Fruit fly (Drosophila melanogaster) whole organism, embryonic: Measurements from ENCODE around the gene CG15144.

ENCODE experiments used
- Ada2b ChIP-seq: fragments of 200-800 bp; sonication (Bioruptor generic); IDR thresholded peaks from 2 replicates; pipeline ENCODE4 v1.3.6; 2022; ENCODE audit warnings: missing biosample characterization, missing genetic modification characterization
- CG1024 ChIP-seq: fragments of 200-800 bp; sonication (Bioruptor generic); IDR thresholded peaks from 2 replicates; pipeline ENCODE4 v1.3.6; 2022; ENCODE audit warnings: missing biosample characterization, missing genetic modification characterization
- CG10431 ChIP-seq: fragments of 200-800 bp; sonication (Bioruptor generic); optimal IDR thresholded peaks from 3 replicates; lab custom pipeline; 2018; ENCODE audit warnings: missing biosample characterization, mild to moderate bottlenecking, missing genetic modification characterization
- CG11093 ChIP-seq: fragments of 200-800 bp; sonication (Bioruptor generic); IDR thresholded peaks from 3 replicates; pipeline ENCODE4 v1.3.6; 2022; ENCODE audit warnings: missing biosample characterization, missing genetic modification characterization
- CG12104 ChIP-seq: fragments of 200-800 bp; sonication (Bioruptor generic); optimal IDR thresholded peaks from 3 replicates; lab custom pipeline; 2016; ENCODE audit warnings: missing biosample characterization, missing genetic modification characterization
- CG12769 ChIP-seq: fragments of 200-800 bp; sonication (Bioruptor generic); optimal IDR thresholded peaks from 2 replicates; lab custom pipeline; 2019; ENCODE audit warnings: missing biosample characterization, mild to moderate bottlenecking, missing genetic modification characterization, moderate library complexity
- CG13894 ChIP-seq: fragments of 200-800 bp; sonication (Bioruptor generic); optimal IDR thresholded peaks from 3 replicates; lab custom pipeline; 2018; ENCODE audit warnings: missing biosample characterization, mild to moderate bottlenecking, missing genetic modification characterization, moderate library complexity
- CG14014 ChIP-seq: fragments of 200-800 bp; sonication (Bioruptor generic); IDR thresholded peaks from 2 replicates; pipeline ENCODE4 v1.3.6; 2022; ENCODE audit warnings: missing biosample characterization, missing genetic modification characterization
- CG14441 ChIP-seq: fragments of 200-800 bp; sonication (Bioruptor generic); IDR thresholded peaks from 2 replicates; pipeline ENCODE4 v1.3.6; 2022; ENCODE audit warnings: missing biosample characterization, missing genetic modification characterization
- CG16779 ChIP-seq: fragments of 200-800 bp; sonication (Bioruptor generic); IDR thresholded peaks from 2 replicates; pipeline ENCODE4 v1.3.6; 2022; ENCODE audit warnings: missing biosample characterization, missing genetic modification characterization
- CG17829 ChIP-seq: fragments of 200-800 bp; optimal IDR thresholded peaks from 2 replicates; lab custom pipeline; 2019; ENCODE audit warnings: missing biosample characterization, mild to moderate bottlenecking, missing genetic modification characterization, moderate library complexity
- CG32767 ChIP-seq: fragments of 200-800 bp; sonication (Bioruptor generic); IDR thresholded peaks from 2 replicates; pipeline ENCODE4 v1.3.6; 2022; ENCODE audit warnings: missing biosample characterization, missing genetic modification characterization
- CG5953 ChIP-seq: fragments of 200-800 bp; sonication (Bioruptor generic); IDR thresholded peaks from 2 replicates; pipeline ENCODE4 v1.3.6; 2022; ENCODE audit warnings: missing biosample characterization, missing genetic modification characterization
- CG6272 ChIP-seq: fragments of 200-800 bp; sonication (Bioruptor generic); IDR thresholded peaks from 2 replicates; pipeline ENCODE4 v1.3.6; 2022; ENCODE audit warnings: missing biosample characterization, missing genetic modification characterization
- CG7372 ChIP-seq: fragments of 200-800 bp; sonication (Bioruptor generic); IDR thresholded peaks from 2 replicates; pipeline ENCODE4 v1.3.6; 2022; ENCODE audit warnings: missing biosample characterization, missing genetic modification characterization
- CG9437 ChIP-seq: fragments of 200-800 bp; sonication (Bioruptor generic); optimal IDR thresholded peaks from 2 replicates; lab custom pipeline; 2018; ENCODE audit warnings: missing biosample characterization, mild to moderate bottlenecking, missing genetic modification characterization
- CHES-1-like ChIP-seq: fragments of 200-800 bp; sonication (Bioruptor generic); optimal IDR thresholded peaks from 2 replicates; lab custom pipeline; 2016; ENCODE audit warnings: missing biosample characterization, missing genetic modification characterization
- Dbx ChIP-seq: fragments of 200-800 bp; sonication (Bioruptor generic); IDR thresholded peaks from 3 replicates; pipeline ENCODE4 v1.3.6; 2022; ENCODE audit warnings: missing biosample characterization, missing genetic modification characterization
- Dp ChIP-seq: fragments of 200-800 bp; sonication (Bioruptor generic); optimal IDR thresholded peaks from 2 replicates; lab custom pipeline; 2018; ENCODE audit warnings: missing biosample characterization, mild to moderate bottlenecking, missing genetic modification characterization, moderate library complexity
- Ets65A ChIP-seq: fragments of 200-800 bp; sonication (Bioruptor generic); peaks from one replicate; lab custom pipeline; 2016; ENCODE audit warnings: missing biosample characterization, missing genetic modification characterization
- Kr ChIP-seq: fragments of 200-800 bp; sonication (Bioruptor generic); optimal IDR thresholded peaks from 2 replicates; lab custom pipeline; 2017; ENCODE audit warnings: missing biosample characterization, mild to moderate bottlenecking, missing genetic modification characterization
- Med ChIP-seq: fragments of 200-800 bp; sonication (Bioruptor generic); peaks from one replicate; lab custom pipeline; 2016; ENCODE audit warnings: missing biosample characterization, missing genetic modification characterization, mild to moderate bottlenecking, inconsistent platforms, moderate library complexity
- Nf-YC ChIP-seq: fragments of 200-800 bp; optimal IDR thresholded peaks from 3 replicates; lab custom pipeline; 2019; ENCODE audit warnings: missing biosample characterization, mild to moderate bottlenecking, missing genetic modification characterization, moderate library complexity
- Oaz ChIP-seq: fragments of 200-800 bp; sonication (Bioruptor generic); IDR thresholded peaks from 2 replicates; pipeline ENCODE4 v1.3.6; 2022; ENCODE audit warnings: missing biosample characterization, missing genetic modification characterization
- Opbp ChIP-seq: fragments of 200-800 bp; sonication (Bioruptor generic); IDR thresholded peaks from 3 replicates; pipeline ENCODE4 v1.3.6; 2022; ENCODE audit warnings: missing biosample characterization, missing genetic modification characterization; ENCODE audit not compliant: partially characterized antibody
- Rfx ChIP-seq: fragments of 200-800 bp; sonication (Bioruptor generic); IDR thresholded peaks from 2 replicates; pipeline ENCODE4 v1.3.6; 2022; ENCODE audit warnings: missing biosample characterization, missing genetic modification characterization
- Six4 ChIP-seq: fragments of 200-800 bp; sonication (Bioruptor generic); optimal IDR thresholded peaks from 2 replicates; lab custom pipeline; 2016; ENCODE audit warnings: missing biosample characterization, missing genetic modification characterization
- Stat92E ChIP-seq, 3 experiments: fragments of >200 bp in 2 of 3; fragments of 200-800 bp in 1 of 3; sonication (Bioruptor generic) in 1 of 3; optimal IDR thresholded peaks; 2 replicates each; lab custom pipeline; 2017 to 2019; ENCODE audit warnings: missing biosample characterization in 3 of 3, missing genetic modification characterization in 3 of 3, mild to moderate bottlenecking in 1 of 3, moderate library complexity in 1 of 3
- Tbp ChIP-seq: fragments of >200 bp; optimal IDR thresholded peaks from 2 replicates; lab custom pipeline; 2018; ENCODE audit warnings: missing biosample characterization, missing genetic modification characterization
- Trl ChIP-seq, 3 experiments: fragments of >200 bp in 2 of 3; fragments of 200-800 bp in 1 of 3; sonication (Bioruptor generic) in 1 of 3; optimal IDR thresholded peaks; 2 replicates in 1 of 3; 3 replicates in 2 of 3; lab custom pipeline; 2016 to 2017; ENCODE audit warnings: missing biosample characterization in 1 of 3, missing genetic modification characterization in 1 of 3
- Vsx1 ChIP-seq: fragments of 200-800 bp; sonication (Bioruptor generic); optimal IDR thresholded peaks from 2 replicates; lab custom pipeline; 2017; ENCODE audit warnings: missing biosample characterization, mild to moderate bottlenecking, missing genetic modification characterization, missing genetic modification reagents
- abd-A ChIP-seq: fragments of 200-800 bp; sonication (Bioruptor generic); optimal IDR thresholded peaks from 3 replicates; lab custom pipeline; 2019; ENCODE audit warnings: missing biosample characterization, mild to moderate bottlenecking, missing genetic modification characterization, moderate library complexity
- ara ChIP-seq: fragments of 200-800 bp; sonication (Bioruptor generic); IDR thresholded peaks from 2 replicates; pipeline ENCODE4 v1.3.6; 2022; ENCODE audit warnings: missing biosample characterization, missing genetic modification characterization
- cad ChIP-seq: fragments of >200 bp; optimal IDR thresholded peaks from 2 replicates; lab custom pipeline; 2017; ENCODE audit warnings: missing biosample characterization, missing genetic modification characterization
- cas ChIP-seq: fragments of 200-800 bp; sonication (Bioruptor generic); IDR thresholded peaks from 2 replicates; pipeline ENCODE4 v1.3.6; 2022; ENCODE audit warnings: missing biosample characterization, missing genetic modification characterization
- caup ChIP-seq: fragments of 200-800 bp; sonication (Bioruptor generic); optimal IDR thresholded peaks from 3 replicates; lab custom pipeline; 2017; ENCODE audit warnings: missing biosample characterization, mild to moderate bottlenecking, missing genetic modification characterization, moderate library complexity; ENCODE audit not compliant: severe bottlenecking
- cg ChIP-seq: fragments of 200-800 bp; sonication (Bioruptor generic); optimal IDR thresholded peaks from 3 replicates; lab custom pipeline; 2019; ENCODE audit warnings: missing biosample characterization, mild to moderate bottlenecking, missing genetic modification characterization, moderate library complexity
- ci ChIP-seq: fragments of 200-800 bp; sonication (Bioruptor generic); IDR thresholded peaks from 3 replicates; pipeline ENCODE4 v1.3.6; 2022; ENCODE audit warnings: missing biosample characterization, missing genetic modification characterization
- dati ChIP-seq: fragments of 200-800 bp; sonication (Bioruptor generic); IDR thresholded peaks from 2 replicates; pipeline ENCODE4 v1.3.6; 2022; ENCODE audit warnings: missing biosample characterization, missing genetic modification characterization
- dysf ChIP-seq: fragments of 200-800 bp; sonication (Bioruptor generic); IDR thresholded peaks from 3 replicates; pipeline ENCODE4 v1.3.6; 2022; ENCODE audit warnings: missing biosample characterization, missing genetic modification characterization
- ewg ChIP-seq: fragments of 200-800 bp; sonication (Bioruptor generic); optimal IDR thresholded peaks from 3 replicates; lab custom pipeline; 2017; ENCODE audit warnings: mild to moderate bottlenecking, missing biosample characterization, missing genetic modification reagents, missing genetic modification characterization
- mirr ChIP-seq: fragments of 200-800 bp; sonication (Bioruptor generic); optimal IDR thresholded peaks from 3 replicates; lab custom pipeline; 2018; ENCODE audit warnings: missing biosample characterization, mild to moderate bottlenecking, missing genetic modification characterization
- nerfin-1 ChIP-seq: fragments of 200-800 bp; sonication (Bioruptor generic); optimal IDR thresholded peaks from 3 replicates; lab custom pipeline; 2019; ENCODE audit warnings: missing biosample characterization, mild to moderate bottlenecking, missing genetic modification characterization, moderate library complexity
- phol ChIP-seq: fragments of 200-800 bp; sonication (Bioruptor generic); optimal IDR thresholded peaks from 3 replicates; lab custom pipeline; 2018; ENCODE audit warnings: missing biosample characterization, mild to moderate bottlenecking, missing genetic modification characterization, moderate library complexity
- scrt ChIP-seq: fragments of 200-800 bp; sonication (Bioruptor generic); optimal IDR thresholded peaks from 2 replicates; lab custom pipeline; 2018; ENCODE audit warnings: missing biosample characterization, mild to moderate bottlenecking, missing genetic modification characterization, moderate library complexity
- sisA ChIP-seq: fragments of 200-800 bp; sonication (Bioruptor generic); IDR thresholded peaks from 2 replicates; pipeline ENCODE4 v1.3.6; 2022; ENCODE audit warnings: missing biosample characterization, missing genetic modification characterization
- sna ChIP-seq: fragments of 200-800 bp; sonication (Bioruptor generic); IDR thresholded peaks from 2 replicates; pipeline ENCODE4 v1.3.6; 2022; ENCODE audit warnings: missing biosample characterization, missing genetic modification characterization; ENCODE audit not compliant: partially characterized antibody
- so ChIP-seq: fragments of 200-800 bp; sonication (Bioruptor generic); IDR thresholded peaks from 3 replicates; pipeline ENCODE4 v1.3.6; 2022; ENCODE audit warnings: missing biosample characterization, missing genetic modification characterization
- sqz ChIP-seq: fragments of 200-800 bp; sonication (Bioruptor generic); optimal IDR thresholded peaks from 3 replicates; lab custom pipeline; 2018; ENCODE audit warnings: missing biosample characterization, mild to moderate bottlenecking, missing genetic modification characterization

Gene CG15144

DNA sequence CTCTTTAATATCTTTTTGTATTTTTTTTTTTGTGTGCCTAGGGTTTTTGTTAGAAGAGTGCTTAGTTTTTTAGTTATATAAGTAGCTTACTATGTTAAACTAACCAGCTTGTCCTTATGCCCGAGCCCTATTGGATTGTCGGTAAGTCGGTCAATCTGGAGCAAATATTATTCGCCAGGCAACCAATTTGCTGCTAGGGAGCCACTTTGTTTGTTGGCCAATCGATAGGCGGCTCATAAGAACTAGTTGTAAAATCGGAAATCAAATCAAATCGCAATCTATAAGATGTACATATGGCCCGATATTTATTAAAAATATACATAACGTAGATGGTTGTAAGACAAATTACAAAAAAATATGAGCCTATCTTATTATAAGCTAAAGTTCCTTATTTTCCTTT, at the start of gene CG15144:
TSS of gene CG15144 (minus strand) at position 101 of the 400 bp plus-strand sequence.
- TF ChIP-seq Rfx (no peak), dysf (no peak), Vsx1 (GFP tag; lab: Kevin White, UChicago) (no peak), ara (GFP tag; lab: Robert Waterston, UW) (no peak), cad (GFP tag; lab: Kevin White, UChicago) (no peak), CHES-1-like (no peak), caup (GFP tag; lab: Kevin White, UChicago) (no peak), Oaz (no peak), Ada2b (GFP tag; lab: Robert Waterston, UW) (no peak), Dp (no peak), CG14014 (GFP tag; lab: Robert Waterston, UW) (no peak), mirr (GFP tag; lab: Kevin White, UChicago) (no peak), dati (GFP tag; lab: Robert Waterston, UW) (no peak)
- TF ChIP-seq, all 482 proteins: peak for 0

- no peak for TF ChIP-seq Stat92E (GFP tag; optimal IDR thresholded peaks at IDR 0.05; lab: Kevin White, UChicago)
- TF ChIP-seq CG16779 = peak; percentile 52; the same call in 1 of the 2 replicates
- TF ChIP-seq Tbp (GFP tag; lab: Kevin White, UChicago) = no peak
- no peak for TF ChIP-seq Nf-YC (tag; lab: Kevin White, UChicago)
- no peak for TF ChIP-seq Opbp
- no peak for TF ChIP-seq Six4 (GFP tag; lab: Kevin White, UChicago)
- no peak for TF ChIP-seq CG32767 (GFP tag; lab: Robert Waterston, UW)
- no peak for TF ChIP-seq nerfin-1 (tag; lab: Kevin White, UChicago)
- no peak for TF ChIP-seq CG7372
- no peak for TF ChIP-seq CG12104 (GFP tag; lab: Kevin White, UChicago)
- 0 out of 3 replicates have a peak, but pooled peaks have one; percentile 32 for TF ChIP-seq Dbx
- no peak for TF ChIP-seq sisA (GFP tag; lab: Robert Waterston, UW)
- TF ChIP-seq sqz (GFP tag; lab: Kevin White, UChicago) = peak; percentile 58
- peak; percentile 98 for TF ChIP-seq abd-A (tag; lab: Kevin White, UChicago)
- no peak for TF ChIP-seq so (GFP tag; lab: Robert Waterston, UW)
- TF ChIP-seq CG10431 (GFP tag; lab: Kevin White, UChicago) = no peak
- 0 out of 2 replicates have a peak, but pooled peaks have one; percentile 3 for TF ChIP-seq dati (GFP tag; lab: Robert Waterston, UW)
- peak; percentile 37 for TF ChIP-seq phol (tag; lab: Kevin White, UChicago)
- TF ChIP-seq cas (GFP tag; lab: Robert Waterston, UW) = no peak
- TF ChIP-seq CG14441 (GFP tag; lab: Robert Waterston, UW) = no peak
- TF ChIP-seq CG6272 (GFP tag; lab: Robert Waterston, UW) = 0 out of 2 replicates have a peak, but pooled peaks have one; percentile 25
- TF ChIP-seq scrt (GFP tag; lab: Kevin White, UChicago) = peak; percentile 73
- TF ChIP-seq cg = peak; percentile 66
- TF ChIP-seq CG12769 = no peak
- TF ChIP-seq CG17829 (tag; lab: Kevin White, UChicago) = no peak
- peak; percentile 70 for TF ChIP-seq Med (GFP tag; lab: Kevin White, UChicago)
- no peak for TF ChIP-seq Kr (GFP tag; lab: Kevin White, UChicago)
- 0 out of 3 replicates have a peak, but pooled peaks have one; percentile 8 for TF ChIP-seq ci
- peak; percentile 41 for TF ChIP-seq mirr (GFP tag; lab: Kevin White, UChicago)
- TF ChIP-seq cad (GFP tag; lab: Kevin White, UChicago) = no peak
- peak in 1 of 2 experiments; percentile 18 for TF ChIP-seq Trl (optimal IDR thresholded peaks at IDR 0.05; lab: Kevin White, UChicago)
- no peak for TF ChIP-seq Trl (GFP tag; optimal IDR thresholded peaks at IDR 0.05; lab: Kevin White, UChicago)
- no peak for TF ChIP-seq CG9437 (GFP tag; lab: Kevin White, UChicago)
- TF ChIP-seq sna (GFP tag; lab: Robert Waterston, UW) = no peak
- TF ChIP-seq CG1024 (GFP tag; lab: Robert Waterston, UW) = 0 out of 2 replicates have a peak, but pooled peaks have one; percentile 5
- TF ChIP-seq Ets65A (GFP tag; lab: Kevin White, UChicago) = no peak
- TF ChIP-seq CG11093 (GFP tag; lab: Robert Waterston, UW) = no peak
- TF ChIP-seq ewg (GFP tag; lab: Kevin White, UChicago) = peak; percentile 78
- TF ChIP-seq CG13894 = peak; percentile 34
- no peak for TF ChIP-seq CG5953 (GFP tag; lab: Robert Waterston, UW)
Measured at dm6 chr2L:17574337-17574912, 45.5 kb upstream of the CG15144 start.
